Worm (Caenorhabditis elegans) whole organism, L3 larva: Measurements from ENCODE around the gene srlf-19.

ENCODE experiments used
- R02D3.7 ChIP-seq: fragments of 150-350 bp; optimal IDR thresholded peaks from 2 replicates; lab custom pipeline; 2014; ENCODE audit warnings: missing biosample characterization, missing genetic modification characterization
- ZK546.5 ChIP-seq: sonication (generic microtip); optimal IDR thresholded peaks from 2 replicates; lab custom pipeline; 2017; ENCODE audit warnings: missing biosample characterization, missing genetic modification characterization
- aly-2 ChIP-seq: fragments of 150-350 bp; optimal IDR thresholded peaks from 2 replicates; lab custom pipeline; 2014; ENCODE audit warnings: missing biosample characterization, missing genetic modification characterization
- ceh-28 ChIP-seq: fragments of 150-350 bp; optimal IDR thresholded peaks from 2 replicates; lab custom pipeline; 2014; ENCODE audit warnings: missing biosample characterization, missing genetic modification reagents, missing genetic modification characterization
- ceh-82 ChIP-seq: fragments of 150-350 bp; optimal IDR thresholded peaks from 2 replicates; lab custom pipeline; 2014; ENCODE audit warnings: missing biosample characterization, missing genetic modification characterization
- egl-27 ChIP-seq: sonication (generic microtip); optimal IDR thresholded peaks from 4 replicates; lab custom pipeline; 2017; ENCODE audit warnings: missing biosample characterization, missing genetic modification reagents, missing genetic modification characterization
- egl-5 ChIP-seq: fragments of 150-350 bp; optimal IDR thresholded peaks from 2 replicates; lab custom pipeline; 2017; ENCODE audit warnings: missing biosample characterization, missing genetic modification reagents, missing genetic modification characterization, inconsistent platforms
- elt-1 ChIP-seq: fragments of 150-350 bp; optimal IDR thresholded peaks from 2 replicates; lab custom pipeline; 2014; ENCODE audit warnings: missing biosample characterization, missing genetic modification characterization
- elt-2 ChIP-seq: sonication (generic microtip); optimal IDR thresholded peaks from 2 replicates; lab custom pipeline; 2016; ENCODE audit warnings: missing genetic modification reagents, mild to moderate bottlenecking, missing genetic modification characterization, missing compliant biosample characterization
- elt-3 ChIP-seq, 3 experiments: fragments of 150-350 bp in 1 of 3; sonication (generic microtip) in 2 of 3; optimal IDR thresholded peaks; 2 replicates in 2 of 3; 4 replicates in 1 of 3; lab custom pipeline; 2014 to 2017; ENCODE audit warnings: missing biosample characterization in 3 of 3, missing genetic modification characterization in 3 of 3
- jun-1 ChIP-seq: fragments of 150-350 bp; optimal IDR thresholded peaks from 2 replicates; lab custom pipeline; 2014; ENCODE audit warnings: missing biosample characterization, missing genetic modification reagents, missing genetic modification characterization
- lin-15B ChIP-seq: fragments of 150-350 bp; optimal IDR thresholded peaks from 2 replicates; lab custom pipeline; 2014; ENCODE audit warnings: missing biosample characterization, missing genetic modification characterization
- lin-39 ChIP-seq: fragments of 150-350 bp; optimal IDR thresholded peaks from 2 replicates; lab custom pipeline; 2018; ENCODE audit warnings: missing biosample characterization, missing genetic modification reagents, missing genetic modification characterization
- mdl-1 ChIP-seq: fragments of 150-350 bp; optimal IDR thresholded peaks from 2 replicates; lab custom pipeline; 2014; ENCODE audit warnings: missing biosample characterization, missing genetic modification characterization
- mml-1 ChIP-seq: fragments of 150-350 bp; sonication (generic microtip); optimal IDR thresholded peaks from 3 replicates; lab custom pipeline; 2014; ENCODE audit warnings: missing biosample characterization, missing genetic modification characterization
- nfya-1 ChIP-seq: sonication (generic microtip); optimal IDR thresholded peaks from 2 replicates; lab custom pipeline; 2017; ENCODE audit warnings: missing genetic modification characterization, mild to moderate bottlenecking, missing compliant biosample characterization, antibody characterized with exemption, moderate library complexity; ENCODE audit not compliant: insufficient read depth
- nhr-11 ChIP-seq: fragments of 150-350 bp; optimal IDR thresholded peaks from 2 replicates; lab custom pipeline; 2014; ENCODE audit warnings: missing biosample characterization, missing genetic modification characterization
- nhr-12 ChIP-seq: fragments of 150-350 bp; optimal IDR thresholded peaks from 2 replicates; lab custom pipeline; 2014; ENCODE audit warnings: missing biosample characterization, missing genetic modification characterization
- nhr-23 ChIP-seq: fragments of 150-350 bp; optimal IDR thresholded peaks from 2 replicates; lab custom pipeline; 2014; ENCODE audit warnings: missing biosample characterization, missing genetic modification reagents, missing genetic modification characterization
- nhr-25 ChIP-seq: sonication (generic microtip); optimal IDR thresholded peaks from 2 replicates; lab custom pipeline; 2017; ENCODE audit warnings: missing biosample characterization, missing genetic modification characterization
- nhr-43 ChIP-seq: sonication (generic microtip); optimal IDR thresholded peaks from 2 replicates; lab custom pipeline; 2016; ENCODE audit warnings: mild to moderate bottlenecking, missing genetic modification characterization, missing compliant biosample characterization; ENCODE audit not compliant: poor library complexity, severe bottlenecking
- nhr-76 ChIP-seq: fragments of 150-350 bp; sonication (generic microtip); optimal IDR thresholded peaks from 5 replicates; lab custom pipeline; 2014; ENCODE audit warnings: missing biosample characterization, missing genetic modification characterization
- pha-4 ChIP-seq: fragments of 150-350 bp; optimal IDR thresholded peaks from 2 replicates; lab custom pipeline; 2014; ENCODE audit warnings: missing biosample characterization, missing genetic modification reagents, missing genetic modification characterization
- pqm-1 ChIP-seq: fragments of 150-350 bp; optimal IDR thresholded peaks from 2 replicates; lab custom pipeline; 2017; ENCODE audit warnings: missing biosample characterization, missing genetic modification characterization, inconsistent platforms
- skn-1 ChIP-seq: fragments of 150-350 bp; optimal IDR thresholded peaks from 2 replicates; lab custom pipeline; 2014; ENCODE audit warnings: missing biosample characterization, missing genetic modification characterization
- unc-39 ChIP-seq: sonication (generic microtip); optimal IDR thresholded peaks from 4 replicates; lab custom pipeline; 2017; ENCODE audit warnings: missing biosample characterization, missing genetic modification characterization
- unc-62 ChIP-seq: fragments of 150-350 bp; sonication (generic microtip); optimal IDR thresholded peaks from 4 replicates; lab custom pipeline; 2014; ENCODE audit warnings: missing biosample characterization, missing genetic modification reagents, missing genetic modification characterization
- zag-1 ChIP-seq: fragments of 150-350 bp; optimal IDR thresholded peaks from 2 replicates; lab custom pipeline; 2014; ENCODE audit warnings: missing biosample characterization, missing genetic modification characterization
- ztf-11 ChIP-seq: fragments of 150-350 bp; optimal IDR thresholded peaks from 2 replicates; lab custom pipeline; 2014; ENCODE audit warnings: missing biosample characterization, missing genetic modification characterization
- ztf-4 ChIP-seq: fragments of 150-350 bp; optimal IDR thresholded peaks from 2 replicates; lab custom pipeline; 2014; ENCODE audit warnings: missing biosample characterization, missing genetic modification characterization

The srlf-19 gene

ce11 chrV:521517-521916 lies 16.2 kb downstream of the srlf-19 start, which contains the start of gene srw-107:
TSS of gene srw-107 (minus strand) at chrV:521617.
- no peak for TF ChIP-seq lin-39 (tag; lab: Kevin White, UChicago)

ce11 chrV:524058-524457 lies 18.8 kb downstream of the srlf-19 start, which contains the start of gene lipl-3:
TSS of gene lipl-3 (minus strand) at chrV:524218.
- TF ChIP-seq elt-2 (tag; lab: Kevin White, UChicago) (peak; percentile 43), pqm-1 (tag; lab: Kevin White, UChicago) (peak; percentile 53), jun-1 (tag; lab: Kevin White, UChicago) (no peak)
- TF ChIP-seq, all 47 proteins: peak for 2

- TF ChIP-seq unc-62 (GFP tag; lab: Kevin White, UChicago) (no peak), zag-1 (tag; lab: Kevin White, UChicago) (no peak), ceh-28 (tag; lab: Kevin White, UChicago) (no peak), nhr-11 (tag; lab: Kevin White, UChicago) (no peak), pqm-1 (tag; lab: Kevin White, UChicago) (no peak), ZK546.5 (tag; lab: Kevin White, UChicago) (no peak), mml-1 (tag; lab: Kevin White, UChicago) (no peak), ztf-4 (tag; lab: Kevin White, UChicago) (no peak), egl-27 (no peak), nhr-23 (tag; lab: Kevin White, UChicago) (no peak), ceh-82 (tag; lab: Kevin White, UChicago) (no peak), aly-2 (tag; lab: Kevin White, UChicago) (no peak), mdl-1 (tag; lab: Kevin White, UChicago) (no peak), nhr-76 (tag; lab: Kevin White, UChicago) (no peak)
Observed at ce11 chrV:525040-525439, 19.7 kb downstream of the srlf-19 start, which contains the start of gene R11G11.16. TSS of gene R11G11.16 (minus strand) at chrV:525140.

ce11 chrV:527602-528001 lies 22.3 kb downstream of the srlf-19 start, which contains the start of gene srw-108:
TSS of gene srw-108 (plus strand) at chrV:527902.
- TF ChIP-seq nhr-25 (tag; lab: Kevin White, UChicago) (no peak), nhr-12 (tag; lab: Kevin White, UChicago) (no peak), elt-3 (tag; optimal IDR thresholded peaks at IDR 0.05; lab: Kevin White, UChicago) (no peak), egl-5 (no peak), elt-2 (tag; lab: Kevin White, UChicago) (no peak), R02D3.7 (tag; lab: Kevin White, UChicago) (no peak), ceh-28 (tag; lab: Kevin White, UChicago) (no peak), zag-1 (tag; lab: Kevin White, UChicago) (no peak), lin-39 (tag; lab: Kevin White, UChicago) (no peak), lin-15B (tag; lab: Kevin White, UChicago) (no peak)

- peak; percentile 43 for TF ChIP-seq elt-1 (tag; lab: Kevin White, UChicago)
- no peak for TF ChIP-seq skn-1
- TF ChIP-seq nhr-23 (tag; lab: Kevin White, UChicago): peak; percentile 68
- peak; percentile 56 for TF ChIP-seq nhr-25 (tag; lab: Kevin White, UChicago)
- TF ChIP-seq unc-39 (tag; lab: Kevin White, UChicago): no peak
- TF ChIP-seq lin-39 (tag; lab: Kevin White, UChicago): peak; percentile 29
- peak; percentile 66 for TF ChIP-seq nfya-1 (tag; lab: Kevin White, UChicago)
- no peak for TF ChIP-seq ztf-11 (tag; lab: Kevin White, UChicago)
- no peak for TF ChIP-seq ZK546.5 (tag; lab: Kevin White, UChicago)
- TF ChIP-seq elt-3 (tag; optimal IDR thresholded peaks at IDR 0.05; lab: Kevin White, UChicago): peak in 1 of 3 experiments; percentile 15
- peak; percentile 78 for TF ChIP-seq egl-27
- peak; percentile 85 for TF ChIP-seq jun-1 (tag; lab: Kevin White, UChicago)
- TF ChIP-seq pha-4 (tag; lab: Kevin White, UChicago): peak; percentile 90
- peak; percentile 49 for TF ChIP-seq mdl-1 (tag; lab: Kevin White, UChicago)
- peak; percentile 97 for TF ChIP-seq pqm-1 (tag; lab: Kevin White, UChicago)
- TF ChIP-seq elt-2 (tag; lab: Kevin White, UChicago): peak; percentile 86
- TF ChIP-seq nhr-43: peak; percentile 40
Observed at ce11 chrV:532046-532445, 26.8 kb downstream of the srlf-19 start, which contains the start of gene nhr-58. TSS of gene nhr-58 (plus strand) at chrV:532259.
